Worm (Caenorhabditis elegans): ENCODE data around the gene afmd-1.

Gene afmd-1

ce11 chrIV:7282957-7283356, 38.9 kb downstream of the afmd-1 start, which contains the start of gene C06E4.1:
Gene C06E4.1, plus strand, starts transcription at chrIV:7283257.
- TF ChIP-seq ztf-4 (tag; optimal IDR thresholded peaks at IDR 0.05) (no peak), blmp-1 (tag; optimal IDR thresholded peaks at IDR 0.05) (no peak), ets-5 (GFP tag; IDR thresholded peaks at IDR 0.05) (0 out of 2 replicates have a peak, but pooled peaks have one; percentile 11), swsn-7 (tag; optimal IDR thresholded peaks at IDR 0.05) (no peak), ceh-8 (GFP tag; optimal IDR thresholded peaks at IDR 0.05) (no peak), hpl-2 (GFP tag; optimal IDR thresholded peaks at IDR 0.05) (no peak), sox-4 (tag; optimal IDR thresholded peaks at IDR 0.05) (no peak), tbx-2 (tag; optimal IDR thresholded peaks at IDR 0.05) (no peak), efl-1 (optimal IDR thresholded peaks at IDR 0.05) (no peak), efl-1 (GFP tag; optimal IDR thresholded peaks at IDR 0.05 in 1 of 2) (peak in 1 of 2 experiments; percentile 66), ceh-82 (tag; optimal IDR thresholded peaks at IDR 0.05) (no peak), egl-13 (tag; optimal IDR thresholded peaks at IDR 0.05) (no peak), ceh-63 (GFP tag; optimal IDR thresholded peaks at IDR 0.05) (no peak), nhr-71 (tag; optimal IDR thresholded peaks at IDR 0.05) (no peak), ceh-90 (tag; optimal IDR thresholded peaks at IDR 0.05) (no peak), nhr-77 (tag; optimal IDR thresholded peaks at IDR 0.05) (no peak), ces-1 (GFP tag; optimal IDR thresholded peaks at IDR 0.05) (no peak)

DNA sequence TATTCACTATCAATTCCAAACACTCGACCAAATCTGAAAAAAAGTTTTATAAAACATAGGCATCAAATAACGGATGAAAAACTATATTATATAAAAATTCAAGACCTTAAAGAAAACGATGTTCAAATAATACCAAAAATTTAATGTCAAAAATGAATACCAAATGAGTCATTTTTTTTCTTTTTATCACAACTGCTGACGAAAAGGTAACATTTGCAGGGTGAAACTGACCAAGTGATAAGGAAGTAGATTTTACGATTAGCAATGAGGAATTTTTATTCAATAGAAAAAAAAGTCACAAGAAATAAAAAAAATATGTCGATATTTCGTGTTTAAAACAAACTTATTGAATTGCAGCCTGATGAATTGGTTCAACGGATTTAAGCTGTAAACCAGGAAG, 41.8 kb downstream of the afmd-1 start, which contains the start of gene C06E4.8:
TSS of gene C06E4.8 (minus strand) at position 37 of the 400 bp plus-strand sequence.
- TF ChIP-seq mab-9 (GFP tag; IDR thresholded peaks at IDR 0.05) (no peak), irx-1 (tag; optimal IDR thresholded peaks at IDR 0.05) (no peak), ceh-82 (tag; optimal IDR thresholded peaks at IDR 0.05) (no peak), nhr-77 (tag; optimal IDR thresholded peaks at IDR 0.05) (no peak), sptf-1 (tag; optimal IDR thresholded peaks at IDR 0.05) (no peak)

ce11 chrIV:7287474-7287873, 43.4 kb downstream of the afmd-1 start, which contains the start of gene F42C5.3:
Gene F42C5.3, minus strand, starts transcription at chrIV:7287574.
- TF ChIP-seq xbp-1 (tag; optimal IDR thresholded peaks at IDR 0.05), result no peak
- TF ChIP-seq mdl-1 (tag; optimal IDR thresholded peaks at IDR 0.05), result no peak
- TF ChIP-seq hpl-2 (GFP tag; optimal IDR thresholded peaks at IDR 0.05), result no peak
- TF ChIP-seq unc-98 (GFP tag; IDR thresholded peaks at IDR 0.05), result no peak
- TF ChIP-seq lin-39 (tag; optimal IDR thresholded peaks at IDR 0.05), result no peak
- no peak for TF ChIP-seq grh-1 (GFP tag; IDR thresholded peaks at IDR 0.05)
- no peak for TF ChIP-seq skn-1 (tag; optimal IDR thresholded peaks at IDR 0.05)
- TF ChIP-seq alr-1 (tag; optimal IDR thresholded peaks at IDR 0.05; ENCODE audit: borderline replicate concordance), result no peak
- no peak for TF ChIP-seq nhr-47 (tag; optimal IDR thresholded peaks at IDR 0.05)
- TF ChIP-seq pag-3 (tag; optimal IDR thresholded peaks at IDR 0.05; ENCODE audit: borderline replicate concordance, insufficient read depth), result no peak
- no peak for TF ChIP-seq sptf-1 (tag; optimal IDR thresholded peaks at IDR 0.05)
- TF ChIP-seq nhr-90 (tag; optimal IDR thresholded peaks at IDR 0.05; ENCODE audit: poor library complexity), result no peak
- no peak for TF ChIP-seq blmp-1 (tag; optimal IDR thresholded peaks at IDR 0.05)
- no peak for TF ChIP-seq nhr-85 (tag)
- no peak for TF ChIP-seq Y116A8C.19 (tag; optimal IDR thresholded peaks at IDR 0.05; ENCODE audit: borderline replicate concordance)
- no peak for TF ChIP-seq ceh-63 (GFP tag; optimal IDR thresholded peaks at IDR 0.05)
- TF ChIP-seq lin-15B (tag; optimal IDR thresholded peaks at IDR 0.05), result no peak
- TF ChIP-seq unc-86 (tag; optimal IDR thresholded peaks at IDR 0.05), result no peak

- TF ChIP-seq pax-3 (tag; optimal IDR thresholded peaks at IDR 0.05), result no peak
- TF ChIP-seq grh-1 (GFP tag; IDR thresholded peaks at IDR 0.05), result no peak
- TF ChIP-seq pqm-1 (tag; optimal IDR thresholded peaks at IDR 0.05), result no peak
- no peak for TF ChIP-seq nhr-76 (tag; optimal IDR thresholded peaks at IDR 0.05)
- peak in 1 of 3 experiments; percentile 53 for TF ChIP-seq dpl-1 (GFP tag; optimal IDR thresholded peaks at IDR 0.05)
- peak; percentile 10 to 34 for TF ChIP-seq efl-1 (optimal IDR thresholded peaks at IDR 0.05)
- peak; percentile 39 to 94 for TF ChIP-seq efl-1 (GFP tag; optimal IDR thresholded peaks at IDR 0.05 in 1 of 2)
- no peak for TF ChIP-seq fos-1 (tag; optimal IDR thresholded peaks at IDR 0.05)
- no peak for TF ChIP-seq egl-13 (tag; optimal IDR thresholded peaks at IDR 0.05)
- TF ChIP-seq lin-35 (GFP tag; optimal IDR thresholded peaks at IDR 0.05), result peak; percentile 20 to 65
- TF ChIP-seq pag-3 (tag; optimal IDR thresholded peaks at IDR 0.05; ENCODE audit: borderline replicate concordance, insufficient read depth), result no peak
Measured at ce11 chrIV:7291066-7291465, 47.0 kb downstream of the afmd-1 start.
